Fruit fly (Drosophila melanogaster) whole organism, embryonic: Measurements from ENCODE around the gene CG34327.

ENCODE experiments used
- Awh ChIP-seq: fragments of 200-800 bp; sonication (Bioruptor generic); IDR thresholded peaks from 2 replicates; pipeline ENCODE4, ENCODE4 v1.3.6; 2022; ENCODE audit warnings: missing biosample characterization, missing genetic modification characterization
- B-H2 ChIP-seq: fragments of 200-800 bp; sonication (Bioruptor generic); optimal IDR thresholded peaks from 2 replicates; lab custom pipeline; 2018; ENCODE audit warnings: missing biosample characterization, mild to moderate bottlenecking, missing genetic modification characterization
- BEAF-32 ChIP-seq: fragments of 200-800 bp; sonication (Bioruptor generic); optimal IDR thresholded peaks from 3 replicates; lab custom pipeline; 2017; ENCODE audit warnings: missing biosample characterization, missing genetic modification characterization, mild to moderate bottlenecking, moderate library complexity, missing genetic modification reagents
- Bdp1 ChIP-seq: fragments of 200-800 bp; sonication (Bioruptor generic); optimal IDR thresholded peaks from 3 replicates; lab custom pipeline; 2016; ENCODE audit warnings: missing biosample characterization, missing genetic modification characterization
- CG10565 ChIP-seq: fragments of 200-800 bp; sonication (Bioruptor generic); optimal IDR thresholded peaks from 3 replicates; lab custom pipeline; 2016; ENCODE audit warnings: missing biosample characterization, mild to moderate bottlenecking, missing genetic modification characterization
- CG13287 ChIP-seq: fragments of 200-800 bp; sonication (Bioruptor generic); IDR thresholded peaks from 2 replicates; pipeline ENCODE4 v1.3.6; 2022; ENCODE audit warnings: missing biosample characterization, missing genetic modification characterization; ENCODE audit not compliant: partially characterized antibody
- CG14014 ChIP-seq: fragments of 200-800 bp; sonication (Bioruptor generic); IDR thresholded peaks from 2 replicates; pipeline ENCODE4 v1.3.6; 2022; ENCODE audit warnings: missing biosample characterization, missing genetic modification characterization
- CG14441 ChIP-seq: fragments of 200-800 bp; sonication (Bioruptor generic); IDR thresholded peaks from 2 replicates; pipeline ENCODE4 v1.3.6; 2022; ENCODE audit warnings: missing biosample characterization, missing genetic modification characterization
- CG14710 ChIP-seq: fragments of 200-800 bp; sonication (Bioruptor generic); optimal IDR thresholded peaks from 3 replicates; lab custom pipeline; 2019; ENCODE audit warnings: missing biosample characterization, mild to moderate bottlenecking, missing genetic modification characterization, moderate library complexity
- CG16779 ChIP-seq: fragments of 200-800 bp; sonication (Bioruptor generic); IDR thresholded peaks from 2 replicates; pipeline ENCODE4 v1.3.6; 2022; ENCODE audit warnings: missing biosample characterization, missing genetic modification characterization
- CG17186 ChIP-seq: fragments of 200-800 bp; sonication (Bioruptor generic); optimal IDR thresholded peaks from 3 replicates; lab custom pipeline; 2017; ENCODE audit warnings: missing biosample characterization, missing genetic modification reagents, missing genetic modification characterization
- CG1832 ChIP-seq: fragments of 200-800 bp; sonication (Bioruptor generic); optimal IDR thresholded peaks from 2 replicates; lab custom pipeline; 2017; ENCODE audit warnings: missing biosample characterization, mild to moderate bottlenecking, missing genetic modification characterization, inconsistent platforms
- CG18619 ChIP-seq: fragments of 200-800 bp; sonication (Bioruptor generic); optimal IDR thresholded peaks from 3 replicates; lab custom pipeline; 2017; ENCODE audit warnings: missing biosample characterization, mild to moderate bottlenecking, missing genetic modification characterization
- CG2202 ChIP-seq: fragments of 200-800 bp; sonication (Bioruptor generic); optimal IDR thresholded peaks from 2 replicates; lab custom pipeline; 2018; ENCODE audit warnings: missing biosample characterization, mild to moderate bottlenecking, missing genetic modification characterization
- CG2889 ChIP-seq: fragments of 200-800 bp; sonication (Bioruptor generic); IDR thresholded peaks from 3 replicates; pipeline ENCODE4 v1.3.6; 2022; ENCODE audit warnings: missing biosample characterization, missing genetic modification characterization
- CG30431 ChIP-seq: fragments of 200-800 bp; sonication (Bioruptor generic); optimal IDR thresholded peaks from 2 replicates; lab custom pipeline; 2017; ENCODE audit warnings: missing biosample characterization, missing genetic modification characterization
- CG34422 ChIP-seq: fragments of 200-800 bp; sonication (Bioruptor generic); IDR thresholded peaks from 3 replicates; pipeline ENCODE4 v1.3.6; 2022; ENCODE audit warnings: missing biosample characterization, missing genetic modification characterization
- CG4282 ChIP-seq: fragments of 200-800 bp; sonication (Bioruptor generic); optimal IDR thresholded peaks from 2 replicates; lab custom pipeline; 2016; ENCODE audit warnings: missing biosample characterization, missing genetic modification characterization
- CG4707 ChIP-seq: fragments of 200-800 bp; sonication (Bioruptor generic); optimal IDR thresholded peaks from 2 replicates; lab custom pipeline; 2018; ENCODE audit warnings: missing biosample characterization, mild to moderate bottlenecking, missing genetic modification characterization, moderate library complexity
- CG7928 ChIP-seq: fragments of 200-800 bp; sonication (Bioruptor generic); optimal IDR thresholded peaks from 2 replicates; lab custom pipeline; 2017; ENCODE audit warnings: missing biosample characterization, mild to moderate bottlenecking, missing genetic modification characterization
- Dll ChIP-seq: fragments of 200-800 bp; sonication (Bioruptor generic); IDR thresholded peaks from 4 replicates; pipeline ENCODE4 v1.3.6; 2022; ENCODE audit warnings: missing biosample characterization, missing genetic modification characterization; ENCODE audit not compliant: partially characterized antibody
- Eip74EF ChIP-seq, 2 experiments: fragments of 200-800 bp in 1 of 2; fragments of >200 bp in 1 of 2; sonication (Bioruptor generic) in 1 of 2; optimal IDR thresholded peaks; 2 replicates each; lab custom pipeline; 2017 to 2019; ENCODE audit warnings: missing biosample characterization in 2 of 2, missing genetic modification characterization in 2 of 2, mild to moderate bottlenecking in 1 of 2, moderate library complexity in 1 of 2
- Ets65A ChIP-seq: fragments of 200-800 bp; sonication (Bioruptor generic); peaks from one replicate; lab custom pipeline; 2016; ENCODE audit warnings: missing biosample characterization, missing genetic modification characterization
- HLH3B ChIP-seq: fragments of 200-800 bp; sonication (Bioruptor generic); IDR thresholded peaks from 2 replicates; pipeline ENCODE4 v1.3.6; 2022; ENCODE audit warnings: missing biosample characterization, missing genetic modification characterization
- Hmx ChIP-seq: fragments of 200-800 bp; sonication (Bioruptor generic); optimal IDR thresholded peaks from 2 replicates; lab custom pipeline; 2016; ENCODE audit warnings: missing biosample characterization, missing genetic modification characterization
- NfI ChIP-seq: fragments of 200-800 bp; sonication (Bioruptor generic); optimal IDR thresholded peaks from 3 replicates; lab custom pipeline; 2018; ENCODE audit warnings: missing biosample characterization, mild to moderate bottlenecking, missing genetic modification characterization, moderate library complexity
- Rfx ChIP-seq: fragments of 200-800 bp; sonication (Bioruptor generic); IDR thresholded peaks from 2 replicates; pipeline ENCODE4 v1.3.6; 2022; ENCODE audit warnings: missing biosample characterization, missing genetic modification characterization
- Spps ChIP-seq: fragments of 200-800 bp; sonication (Bioruptor generic); optimal IDR thresholded peaks from 2 replicates; lab custom pipeline; 2018; ENCODE audit warnings: missing biosample characterization, mild to moderate bottlenecking, missing genetic modification characterization
- ap ChIP-seq: fragments of 200-800 bp; sonication (Bioruptor generic); IDR thresholded peaks from 2 replicates; pipeline ENCODE4 v1.3.6; 2022; ENCODE audit warnings: missing biosample characterization, missing genetic modification characterization
- ase ChIP-seq: fragments of 200-800 bp; sonication (Bioruptor generic); IDR thresholded peaks from 3 replicates; pipeline ENCODE4 v1.3.6; 2022; ENCODE audit warnings: missing biosample characterization, missing genetic modification characterization
- bcd ChIP-seq: fragments of 200-800 bp; sonication (Bioruptor generic); optimal IDR thresholded peaks from 2 replicates; lab custom pipeline; 2017; ENCODE audit warnings: missing biosample characterization, mild to moderate bottlenecking, missing genetic modification characterization
- bowl ChIP-seq: fragments of 200-800 bp; sonication (Bioruptor generic); IDR thresholded peaks from 2 replicates; pipeline ENCODE4 v1.3.6; 2022; ENCODE audit warnings: missing biosample characterization, missing genetic modification characterization
- caup ChIP-seq: fragments of 200-800 bp; sonication (Bioruptor generic); optimal IDR thresholded peaks from 3 replicates; lab custom pipeline; 2017; ENCODE audit warnings: missing biosample characterization, mild to moderate bottlenecking, missing genetic modification characterization, moderate library complexity; ENCODE audit not compliant: severe bottlenecking
- chn ChIP-seq: fragments of 200-800 bp; sonication (Bioruptor generic); optimal IDR thresholded peaks from 2 replicates; lab custom pipeline; 2016; ENCODE audit warnings: missing biosample characterization, missing genetic modification characterization
- crp ChIP-seq, 2 experiments: fragments of 200-800 bp; sonication (Bioruptor generic); optimal IDR thresholded peaks; 2 replicates in 1 of 2; 3 replicates in 1 of 2; lab custom pipeline; 2017; ENCODE audit warnings: missing biosample characterization in 2 of 2, missing genetic modification characterization in 2 of 2, mild to moderate bottlenecking in 1 of 2, moderate library complexity in 1 of 2
- dmrt11E ChIP-seq: fragments of 200-800 bp; sonication (Bioruptor generic); optimal IDR thresholded peaks from 3 replicates; lab custom pipeline; 2018; ENCODE audit warnings: missing biosample characterization, mild to moderate bottlenecking, missing genetic modification characterization, moderate library complexity
- dpn ChIP-seq, 2 experiments: fragments of 200-800 bp; sonication (Bioruptor generic); optimal IDR thresholded peaks; 3 replicates each; lab custom pipeline; 2016; ENCODE audit warnings: missing biosample characterization in 2 of 2, missing genetic modification characterization in 2 of 2
- eve ChIP-seq, 2 experiments: fragments of >200 bp; optimal IDR thresholded peaks; 2 replicates each; lab custom pipeline; 2017; ENCODE audit warnings: missing biosample characterization in 2 of 2, missing genetic modification characterization in 2 of 2
- gro ChIP-seq: fragments of 200-800 bp; sonication (Bioruptor generic); optimal IDR thresholded peaks from 2 replicates; lab custom pipeline; 2016; ENCODE audit warnings: missing biosample characterization, missing genetic modification characterization
- lola ChIP-seq, 3 experiments: fragments of >200 bp in 2 of 3; fragments of 200-800 bp in 1 of 3; sonication (Bioruptor generic) in 1 of 3; optimal IDR thresholded peaks; 2 replicates each; lab custom pipeline; 2017 to 2019; ENCODE audit warnings: missing biosample characterization in 3 of 3, missing genetic modification characterization in 3 of 3, mild to moderate bottlenecking in 1 of 3, moderate library complexity in 1 of 3
- nerfin-1 ChIP-seq: fragments of 200-800 bp; sonication (Bioruptor generic); optimal IDR thresholded peaks from 3 replicates; lab custom pipeline; 2019; ENCODE audit warnings: missing biosample characterization, mild to moderate bottlenecking, missing genetic modification characterization, moderate library complexity
- onecut ChIP-seq: fragments of 200-800 bp; sonication (Bioruptor generic); IDR thresholded peaks from 2 replicates; pipeline ENCODE4 v1.3.6; 2022; ENCODE audit warnings: missing biosample characterization, missing genetic modification characterization
- phol ChIP-seq: fragments of 200-800 bp; sonication (Bioruptor generic); optimal IDR thresholded peaks from 3 replicates; lab custom pipeline; 2018; ENCODE audit warnings: missing biosample characterization, mild to moderate bottlenecking, missing genetic modification characterization, moderate library complexity
- psq ChIP-seq: fragments of 200-800 bp; sonication (Bioruptor generic); optimal IDR thresholded peaks from 2 replicates; lab custom pipeline; 2017; ENCODE audit warnings: missing biosample characterization, missing genetic modification characterization
- ranshi ChIP-seq: fragments of 200-800 bp; sonication (Bioruptor generic); IDR thresholded peaks from 2 replicates; pipeline ENCODE4 v1.3.6; 2022; ENCODE audit warnings: missing biosample characterization, missing genetic modification characterization
- row ChIP-seq: fragments of 200-800 bp; sonication (Bioruptor generic); IDR thresholded peaks from 3 replicates; pipeline ENCODE4 v1.3.6; 2022; ENCODE audit warnings: missing biosample characterization, missing genetic modification characterization
- tgo ChIP-seq: fragments of 200-800 bp; sonication (Bioruptor generic); IDR thresholded peaks from 3 replicates; pipeline ENCODE4 v1.3.6; 2022; ENCODE audit warnings: missing biosample characterization, missing genetic modification characterization
- tin ChIP-seq: fragments of 200-800 bp; sonication (Bioruptor generic); optimal IDR thresholded peaks from 3 replicates; lab custom pipeline; 2016; ENCODE audit warnings: missing biosample characterization, missing genetic modification characterization
- wdn ChIP-seq: fragments of 200-800 bp; sonication (Bioruptor generic); IDR thresholded peaks from 2 replicates; pipeline ENCODE4 v1.3.6; 2022; ENCODE audit warnings: missing biosample characterization, missing genetic modification characterization
- zfh1 ChIP-seq: fragments of 200-800 bp; sonication (Bioruptor generic); IDR thresholded peaks from 3 replicates; pipeline ENCODE4 v1.3.6; 2022; ENCODE audit warnings: missing biosample characterization, missing genetic modification characterization

Gene CG34327

DNA sequence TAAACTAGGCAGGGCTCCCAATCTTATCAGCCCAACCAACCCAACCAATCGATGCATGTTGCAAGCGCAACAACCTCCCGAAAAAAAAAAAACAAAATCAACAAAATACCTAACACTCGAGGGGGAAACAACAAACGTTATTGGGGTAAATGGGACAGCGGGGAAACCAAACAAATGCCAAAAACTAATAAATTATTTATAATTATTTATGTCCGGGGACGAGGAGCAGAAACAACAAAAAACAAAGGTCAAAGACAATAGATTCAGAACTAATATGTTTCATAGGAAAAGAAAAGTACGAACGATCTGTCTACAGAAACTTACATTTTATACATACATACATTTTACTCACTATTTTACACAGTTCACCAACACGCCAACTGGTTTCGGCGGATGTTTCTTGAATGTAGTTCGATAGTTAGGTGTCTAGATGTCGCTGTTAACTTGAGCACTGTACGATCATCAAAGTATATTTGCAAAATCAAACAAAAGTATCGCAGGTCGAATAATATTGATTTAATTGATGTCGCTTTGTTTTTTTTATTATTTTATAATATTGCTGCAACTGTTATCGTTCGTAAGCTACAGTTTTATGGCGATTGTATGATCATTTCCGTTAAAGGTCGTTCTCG is 47.9 kb downstream of the CG34327 start (continued):
- TF ChIP-seq row (GFP tag; lab: Robert Waterston, UW), result 0 out of 3 replicates have a peak, but pooled peaks have one; percentile 13
- TF ChIP-seq eve (GFP tag; optimal IDR thresholded peaks at IDR 0.05; lab: Kevin White, UChicago), result no peak
- no peak for TF ChIP-seq CG7928 (GFP tag; lab: Kevin White, UChicago)
- no peak for TF ChIP-seq CG2202 (tag; lab: Kevin White, UChicago)
- TF ChIP-seq dpn (GFP tag; optimal IDR thresholded peaks at IDR 0.05; lab: Kevin White, UChicago), result peak; percentile 14 to 35
- no peak for TF ChIP-seq BEAF-32
- no peak for TF ChIP-seq CG4282 (GFP tag; lab: Kevin White, UChicago)
- TF ChIP-seq bowl, result no peak
- TF ChIP-seq Bdp1, result peak; percentile 9
- no peak for TF ChIP-seq CG2889 (GFP tag; lab: Robert Waterston, UW)
- TF ChIP-seq dmrt11E (tag; lab: Kevin White, UChicago), result peak; percentile 37
- TF ChIP-seq tin (GFP tag; lab: Kevin White, UChicago), result peak; percentile 21
- no peak for TF ChIP-seq gro (GFP tag; lab: Kevin White, UChicago)
- no peak for TF ChIP-seq B-H2 (GFP tag; lab: Kevin White, UChicago)
- TF ChIP-seq caup (GFP tag; lab: Kevin White, UChicago), result no peak
- peak in 1 of 3 experiments; percentile 7 for TF ChIP-seq lola (GFP tag; optimal IDR thresholded peaks at IDR 0.05; lab: Kevin White, UChicago)
- TF ChIP-seq NfI (GFP tag; lab: Kevin White, UChicago), result no peak
- TF ChIP-seq CG14014, result no peak
- TF ChIP-seq ap, result no peak
- TF ChIP-seq crp (GFP tag; optimal IDR thresholded peaks at IDR 0.05; lab: Kevin White, UChicago), result no peak
- TF ChIP-seq psq (GFP tag; lab: Kevin White, UChicago), result no peak
- TF ChIP-seq CG30431 (GFP tag; lab: Kevin White, UChicago), result no peak
- peak; percentile 0 for TF ChIP-seq bcd (GFP tag; lab: Kevin White, UChicago)
- no peak for TF ChIP-seq CG4707 (GFP tag; lab: Kevin White, UChicago)
- TF ChIP-seq Rfx (GFP tag; lab: Robert Waterston, UW), result peak; percentile 65
- TF ChIP-seq chn (GFP tag; lab: Kevin White, UChicago), result peak; percentile 12
- TF ChIP-seq CG13287 (GFP tag; lab: Robert Waterston, UW), result no peak; the same call in 1 of the 2 replicates
- no peak for TF ChIP-seq ase
- TF ChIP-seq onecut, result 0 out of 2 replicates have a peak, but pooled peaks have one; percentile 11
- TF ChIP-seq CG34422, result no peak
- TF ChIP-seq phol (tag; lab: Kevin White, UChicago), result no peak
- peak; percentile 44 for TF ChIP-seq CG14441 (GFP tag; lab: Robert Waterston, UW)
- no peak for TF ChIP-seq CG10565 (GFP tag; lab: Kevin White, UChicago)
- peak; percentile 90 for TF ChIP-seq Ets65A (GFP tag; lab: Kevin White, UChicago)
- TF ChIP-seq Dll (GFP tag; lab: Robert Waterston, UW), result no peak
- TF ChIP-seq tgo (GFP tag; lab: Robert Waterston, UW), result no peak
- no peak for TF ChIP-seq zfh1 (GFP tag; lab: Robert Waterston, UW)
- TF ChIP-seq CG17186 (GFP tag; lab: Kevin White, UChicago), result no peak
- no peak for TF ChIP-seq Eip74EF (GFP tag; optimal IDR thresholded peaks at IDR 0.05; lab: Kevin White, UChicago)
- TF ChIP-seq HLH3B (GFP tag; lab: Robert Waterston, UW), result peak; percentile 22; the same call in 1 of the 2 replicates
- peak; percentile 10 for TF ChIP-seq CG14710 (tag; lab: Kevin White, UChicago)
- no peak for TF ChIP-seq nerfin-1
- TF ChIP-seq Awh (GFP tag; lab: Robert Waterston, UW), result no peak
- no peak for TF ChIP-seq wdn (GFP tag; lab: Robert Waterston, UW)
- TF ChIP-seq CG1832 (GFP tag; lab: Kevin White, UChicago), result no peak
- no peak for TF ChIP-seq Spps (tag; lab: Kevin White, UChicago)
- no peak for TF ChIP-seq CG16779 (GFP tag; lab: Robert Waterston, UW)
- no peak for TF ChIP-seq Hmx (GFP tag; lab: Kevin White, UChicago)
- TF ChIP-seq ranshi (GFP tag; lab: Robert Waterston, UW), result no peak
- TF ChIP-seq CG18619 (GFP tag; lab: Kevin White, UChicago), result no peak
